Fruit fly (Drosophila melanogaster) whole organism, embryonic: ENCODE results near the gene CG34117.

Source experiments
- Atf-2 ChIP-seq: fragments of 200-800 bp; sonication (Bioruptor generic); optimal IDR thresholded peaks from 2 replicates; lab custom pipeline; 2016; ENCODE audit warnings: missing biosample characterization, missing genetic modification characterization
- CG11085 ChIP-seq: fragments of 200-800 bp; sonication (Bioruptor generic); IDR thresholded peaks from 2 replicates; pipeline ENCODE4 v1.3.6; 2022; ENCODE audit warnings: missing biosample characterization, missing genetic modification characterization
- CG12236 ChIP-seq: fragments of 200-800 bp; sonication (Bioruptor generic); optimal IDR thresholded peaks from 2 replicates; lab custom pipeline; 2016; ENCODE audit warnings: missing biosample characterization, missing genetic modification characterization
- CG14441 ChIP-seq: fragments of 200-800 bp; sonication (Bioruptor generic); IDR thresholded peaks from 2 replicates; pipeline ENCODE4 v1.3.6; 2022; ENCODE audit warnings: missing biosample characterization, missing genetic modification characterization
- CG1529 ChIP-seq: fragments of 200-800 bp; sonication (Bioruptor generic); optimal IDR thresholded peaks from 3 replicates; lab custom pipeline; 2018; ENCODE audit warnings: missing biosample characterization, missing genetic modification characterization
- CG15514 ChIP-seq: fragments of 200-800 bp; sonication (Bioruptor generic); optimal IDR thresholded peaks from 3 replicates; lab custom pipeline; 2017; ENCODE audit warnings: missing biosample characterization, missing genetic modification characterization, mild to moderate bottlenecking, moderate library complexity, missing genetic modification reagents
- CG17385 ChIP-seq: fragments of 200-800 bp; sonication (Bioruptor generic); optimal IDR thresholded peaks from 3 replicates; lab custom pipeline; 2018; ENCODE audit warnings: missing biosample characterization, mild to moderate bottlenecking, missing genetic modification characterization
- CG2199 ChIP-seq: fragments of 200-800 bp; sonication (Bioruptor generic); IDR thresholded peaks from 3 replicates; pipeline ENCODE4 v1.3.6; 2022; ENCODE audit warnings: missing biosample characterization, missing genetic modification characterization
- CG32772 ChIP-seq: fragments of 200-800 bp; sonication (Bioruptor generic); IDR thresholded peaks from 2 replicates; pipeline ENCODE4 v1.3.6; 2022; ENCODE audit warnings: missing biosample characterization, missing genetic modification characterization
- CG33557 ChIP-seq: fragments of 200-800 bp; sonication (Bioruptor generic); optimal IDR thresholded peaks from 2 replicates; lab custom pipeline; 2019; ENCODE audit warnings: missing biosample characterization, mild to moderate bottlenecking, missing genetic modification characterization, moderate library complexity
- CG7372 ChIP-seq: fragments of 200-800 bp; sonication (Bioruptor generic); IDR thresholded peaks from 2 replicates; pipeline ENCODE4 v1.3.6; 2022; ENCODE audit warnings: missing biosample characterization, missing genetic modification characterization
- CG7745 ChIP-seq: fragments of 200-800 bp; sonication (Bioruptor generic); optimal IDR thresholded peaks from 2 replicates; lab custom pipeline; 2018; ENCODE audit warnings: missing biosample characterization, mild to moderate bottlenecking, missing genetic modification characterization, moderate library complexity
- CrebB ChIP-seq: fragments of 200-800 bp; sonication (Bioruptor generic); optimal IDR thresholded peaks from 3 replicates; lab custom pipeline; 2018; ENCODE audit warnings: missing biosample characterization, mild to moderate bottlenecking, missing genetic modification characterization
- Dbx ChIP-seq: fragments of 200-800 bp; sonication (Bioruptor generic); IDR thresholded peaks from 3 replicates; pipeline ENCODE4 v1.3.6; 2022; ENCODE audit warnings: missing biosample characterization, missing genetic modification characterization
- Dll ChIP-seq: fragments of 200-800 bp; sonication (Bioruptor generic); IDR thresholded peaks from 4 replicates; pipeline ENCODE4 v1.3.6; 2022; ENCODE audit warnings: missing biosample characterization, missing genetic modification characterization; ENCODE audit not compliant: partially characterized antibody
- Fer3 ChIP-seq: fragments of 200-800 bp; sonication (Bioruptor generic); optimal IDR thresholded peaks from 2 replicates; lab custom pipeline; 2018; ENCODE audit warnings: missing biosample characterization, mild to moderate bottlenecking, missing genetic modification characterization, moderate library complexity
- GATAe ChIP-seq: fragments of 200-800 bp; sonication (Bioruptor generic); conservative IDR thresholded peaks from 2 replicates; pipeline ENCODE4 v1.3.6; 2022; ENCODE audit warnings: missing biosample characterization, missing genetic modification characterization
- HLH54F ChIP-seq: fragments of 200-800 bp; sonication (Bioruptor generic); optimal IDR thresholded peaks from 3 replicates; lab custom pipeline; 2016; ENCODE audit warnings: missing biosample characterization, missing genetic modification characterization
- Hr78 ChIP-seq, 2 experiments: fragments of 200-800 bp in 1 of 2; fragments of >200 bp in 1 of 2; sonication (Bioruptor generic) in 1 of 2; optimal IDR thresholded peaks; 2 replicates each; lab custom pipeline; 2017 to 2019; ENCODE audit warnings: missing biosample characterization in 2 of 2, missing genetic modification characterization in 2 of 2, mild to moderate bottlenecking in 1 of 2, moderate library complexity in 1 of 2
- Med ChIP-seq: fragments of 200-800 bp; sonication (Bioruptor generic); peaks from one replicate; lab custom pipeline; 2016; ENCODE audit warnings: missing biosample characterization, missing genetic modification characterization, mild to moderate bottlenecking, inconsistent platforms, moderate library complexity
- Nf-YA ChIP-seq: fragments of 200-800 bp; sonication (Bioruptor generic); IDR thresholded peaks from 2 replicates; pipeline ENCODE4 v1.3.6; 2022; ENCODE audit warnings: missing biosample characterization, missing genetic modification characterization
- Rx ChIP-seq: fragments of 200-800 bp; sonication (Bioruptor generic); IDR thresholded peaks from 2 replicates; pipeline ENCODE4 v1.3.6; 2022; ENCODE audit warnings: missing biosample characterization, missing genetic modification characterization
- Trl ChIP-seq, 3 experiments: fragments of >200 bp in 2 of 3; fragments of 200-800 bp in 1 of 3; sonication (Bioruptor generic) in 1 of 3; optimal IDR thresholded peaks; 2 replicates in 1 of 3; 3 replicates in 2 of 3; lab custom pipeline; 2016 to 2017; ENCODE audit warnings: missing biosample characterization in 1 of 3, missing genetic modification characterization in 1 of 3
- cad ChIP-seq: fragments of >200 bp; optimal IDR thresholded peaks from 2 replicates; lab custom pipeline; 2017; ENCODE audit warnings: missing biosample characterization, missing genetic modification characterization
- cato ChIP-seq: fragments of 200-800 bp; sonication (Bioruptor generic); optimal IDR thresholded peaks from 2 replicates; lab custom pipeline; 2016; ENCODE audit warnings: missing biosample characterization, missing genetic modification characterization, borderline replicate concordance
- fd64A ChIP-seq: fragments of 200-800 bp; sonication (Bioruptor generic); optimal IDR thresholded peaks from 3 replicates; lab custom pipeline; 2018; ENCODE audit warnings: missing biosample characterization, mild to moderate bottlenecking, missing genetic modification characterization
- hkb ChIP-seq, 2 experiments: fragments of 200-800 bp in 1 of 2; fragments of >200 bp in 1 of 2; sonication (Bioruptor generic) in 1 of 2; IDR thresholded peaks in 1 of 2; optimal IDR thresholded peaks in 1 of 2; 2 replicates each; pipeline versions ENCODE4 v1.3.6 to Lab custom; 2017 to 2022; ENCODE audit warnings: missing biosample characterization in 1 of 2, missing genetic modification characterization in 1 of 2
- insv ChIP-seq, 2 experiments: fragments of 200-800 bp; sonication (Bioruptor generic); optimal IDR thresholded peaks; 3 replicates each; lab custom pipeline; 2016 to 2018; ENCODE audit warnings: missing biosample characterization in 2 of 2, missing genetic modification characterization in 2 of 2
- inv ChIP-seq: fragments of 200-800 bp; sonication (Bioruptor generic); IDR thresholded peaks from 2 replicates; pipeline ENCODE4 v1.3.6; 2022; ENCODE audit warnings: missing biosample characterization, missing genetic modification characterization; ENCODE audit not compliant: partially characterized antibody
- kay ChIP-seq: fragments of 200-800 bp; sonication (Bioruptor generic); optimal IDR thresholded peaks from 2 replicates; lab custom pipeline; 2016; ENCODE audit warnings: missing biosample characterization, missing genetic modification characterization
- nom ChIP-seq: fragments of 200-800 bp; sonication (Bioruptor generic); optimal IDR thresholded peaks from 2 replicates; lab custom pipeline; 2017; ENCODE audit warnings: missing biosample characterization, missing genetic modification characterization, mild to moderate bottlenecking, moderate library complexity, missing genetic modification reagents
- peb ChIP-seq: fragments of 200-800 bp; sonication (Bioruptor generic); IDR thresholded peaks from 2 replicates; pipeline ENCODE4 v1.3.6; 2022; ENCODE audit warnings: missing biosample characterization, missing genetic modification characterization
- pho ChIP-seq: fragments of 200-800 bp; sonication (Bioruptor generic); optimal IDR thresholded peaks from 2 replicates; lab custom pipeline; 2016; ENCODE audit warnings: missing biosample characterization, missing genetic modification characterization
- phol ChIP-seq: fragments of 200-800 bp; sonication (Bioruptor generic); optimal IDR thresholded peaks from 3 replicates; lab custom pipeline; 2018; ENCODE audit warnings: missing biosample characterization, mild to moderate bottlenecking, missing genetic modification characterization, moderate library complexity
- pzg ChIP-seq: fragments of 200-800 bp; sonication (Bioruptor generic); optimal IDR thresholded peaks from 3 replicates; lab custom pipeline; 2018; ENCODE audit warnings: missing biosample characterization, mild to moderate bottlenecking, missing genetic modification characterization, moderate library complexity
- sens ChIP-seq: fragments of 200-800 bp; sonication (Bioruptor generic); peaks from one replicate; lab custom pipeline; 2016; ENCODE audit warnings: missing biosample characterization, missing genetic modification characterization
- slou ChIP-seq: fragments of 200-800 bp; sonication (Bioruptor generic); optimal IDR thresholded peaks from 3 replicates; lab custom pipeline; 2016; ENCODE audit warnings: missing biosample characterization, missing genetic modification characterization
- sob ChIP-seq: fragments of 200-800 bp; sonication (Bioruptor generic); IDR thresholded peaks from 2 replicates; pipeline ENCODE4 v1.3.6; 2022; ENCODE audit warnings: missing biosample characterization, missing genetic modification characterization
- stc ChIP-seq: fragments of 200-800 bp; sonication (Bioruptor generic); IDR thresholded peaks from 2 replicates; pipeline ENCODE4 v1.3.6; 2022; ENCODE audit warnings: missing biosample characterization, missing genetic modification characterization
- twi ChIP-seq: fragments of 200-800 bp; optimal IDR thresholded peaks from 2 replicates; lab custom pipeline; 2019; ENCODE audit warnings: missing biosample characterization, mild to moderate bottlenecking, missing genetic modification characterization, moderate library complexity

The CG34117 gene

DNA sequence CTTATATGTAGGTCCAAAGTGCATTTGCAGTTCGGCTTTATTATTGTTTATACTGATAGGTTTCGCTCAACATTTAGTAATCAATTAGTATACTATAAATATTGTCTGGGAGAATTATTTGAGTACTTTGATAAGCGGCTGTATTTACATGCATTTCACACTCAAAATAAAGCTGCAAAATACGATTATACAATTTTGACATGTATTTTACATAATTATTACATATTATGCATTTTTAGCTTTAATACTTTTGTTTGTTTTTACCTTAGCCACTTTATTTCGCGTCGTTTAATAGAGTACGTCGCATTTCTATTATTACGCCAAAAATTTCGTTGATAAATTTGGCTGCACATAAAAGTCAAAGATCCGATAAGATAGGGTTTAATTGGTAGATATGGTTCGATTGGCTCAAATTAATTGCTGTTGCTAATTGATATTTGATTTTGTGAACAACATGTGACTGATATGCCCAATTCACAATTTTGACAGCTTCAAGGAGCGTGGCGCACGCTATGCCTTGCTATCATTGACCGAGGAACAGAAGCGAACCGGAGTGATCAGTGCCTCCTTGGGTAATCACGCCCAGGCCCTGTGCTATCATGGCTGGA lies 33.9 kb downstream of the CG34117 start (continued):
- TF ChIP-seq GATAe (GFP tag; lab: Robert Waterston, UW) (no peak), nom (GFP tag; lab: Kevin White, UChicago) (peak; percentile 52)

DNA sequence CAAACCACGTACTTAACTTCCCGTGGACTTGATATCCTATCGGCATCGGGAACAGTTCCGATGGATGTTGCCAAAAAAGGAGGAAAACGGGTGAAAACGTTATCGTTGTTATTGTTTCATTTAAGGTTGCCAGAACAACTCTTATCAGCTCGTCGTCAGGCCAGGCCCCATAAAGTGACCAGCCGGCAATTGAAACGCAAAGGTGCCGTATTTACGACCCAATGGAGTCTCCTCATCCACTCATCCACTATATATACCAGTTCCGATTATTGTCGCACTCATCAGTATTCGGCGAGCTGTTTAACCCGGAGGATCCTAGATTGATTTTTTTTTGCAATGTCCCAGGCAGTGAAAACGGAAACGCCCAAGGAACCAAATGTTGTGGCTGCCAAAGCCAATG lies 34.7 kb downstream of the CG34117 start, which contains the start of gene Srr:
Gene Srr (plus strand): TSS at position 278 of the 400 bp plus-strand sequence.
- TF ChIP-seq kay (no peak), Med (GFP tag; lab: Kevin White, UChicago) (peak; percentile 16), cad (peak; percentile 2), nom (GFP tag; lab: Kevin White, UChicago) (no peak), Dbx (GFP tag; lab: Robert Waterston, UW) (no peak)

DNA sequence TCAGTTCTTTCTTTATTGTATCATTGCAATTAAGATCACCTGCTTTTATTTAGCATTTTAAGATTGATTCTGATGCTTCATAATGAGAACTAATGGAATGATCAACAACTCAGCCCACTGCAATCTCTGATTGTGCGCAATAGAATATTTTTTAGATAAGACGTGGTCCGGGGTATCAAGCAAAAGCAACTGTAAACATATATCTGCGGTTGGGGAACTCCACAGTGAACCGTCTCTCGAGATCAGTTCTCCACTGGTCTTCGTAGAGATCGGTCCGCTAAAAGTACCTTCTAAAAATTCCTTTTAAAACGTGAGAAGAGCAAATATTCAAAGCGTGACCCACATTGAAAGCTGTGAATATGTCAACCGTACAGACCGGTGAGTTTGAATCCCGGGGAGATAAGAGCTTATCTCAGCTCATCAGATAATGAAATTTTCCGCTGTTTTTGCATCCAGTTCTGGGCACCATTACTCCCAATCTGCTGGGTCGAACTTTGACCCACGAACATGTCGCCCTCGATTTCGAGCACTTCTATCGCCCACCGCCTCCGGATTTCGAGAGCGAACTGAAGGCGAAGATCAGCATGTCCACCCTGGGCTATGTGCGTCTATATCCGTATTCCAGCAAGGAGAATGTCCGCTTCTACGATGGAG lies 36.7 kb downstream of the CG34117 start, which contains the start of gene CG18473:
Gene CG18473 (plus strand): TSS at position 240 of the 654 bp plus-strand sequence.
- TF ChIP-seq CG12236 (GFP tag; lab: Kevin White, UChicago) (no peak), CG17385 (GFP tag; lab: Kevin White, UChicago) (no peak), twi (tag; lab: Kevin White, UChicago) (no peak), CrebB (no peak), insv (GFP tag; optimal IDR thresholded peaks at IDR 0.05; lab: Kevin White, UChicago) (no peak), pho (GFP tag; lab: Kevin White, UChicago) (no peak), Fer3 (tag; lab: Kevin White, UChicago) (no peak), Rx (GFP tag; lab: Robert Waterston, UW) (no peak), peb (no peak), sob (GFP tag; lab: Robert Waterston, UW) (peak; percentile 43; the same call in 1 of the 2 replicates), stc (GFP tag; lab: Robert Waterston, UW) (no peak), Hr78 (GFP tag; optimal IDR thresholded peaks at IDR 0.05; lab: Kevin White, UChicago) (peak in 1 of 2 experiments; percentile 58), Med (GFP tag; lab: Kevin White, UChicago) (peak; percentile 10), Atf-2 (GFP tag; lab: Kevin White, UChicago) (no peak), Dll (GFP tag; lab: Robert Waterston, UW) (no peak), CG11085 (GFP tag; lab: Robert Waterston, UW) (no peak), CG33557 (GFP tag; lab: Kevin White, UChicago) (no peak)

DNA sequence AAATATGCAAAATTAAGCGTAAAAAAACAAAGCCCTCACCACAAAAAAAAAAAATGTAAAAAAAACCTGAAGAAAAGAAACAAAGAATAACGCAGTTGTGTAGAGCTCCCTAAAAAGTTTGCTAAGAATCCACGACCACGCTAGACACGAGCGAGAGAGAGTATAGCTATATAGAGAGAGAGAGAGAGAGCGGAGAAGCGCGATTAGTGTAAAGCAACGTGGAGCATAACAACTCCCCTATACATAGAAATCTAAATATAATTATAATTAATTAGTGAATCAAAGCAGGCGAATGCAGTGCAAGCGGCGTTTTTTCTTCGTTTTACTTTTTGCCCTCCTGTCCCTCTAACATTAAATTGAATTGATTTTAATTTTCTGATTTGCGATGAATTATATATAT lies 40.5 kb downstream of the CG34117 start:
- TF ChIP-seq pzg (GFP tag; lab: Kevin White, UChicago) (no peak), CG2199 (GFP tag; lab: Robert Waterston, UW) (peak; percentile 69; the same call in 1 of the 3 replicates), CG7745 (tag; lab: Kevin White, UChicago) (peak; percentile 70), Trl (optimal IDR thresholded peaks at IDR 0.05; lab: Kevin White, UChicago) (peak; percentile 40 to 78), Trl (GFP tag; optimal IDR thresholded peaks at IDR 0.05; lab: Kevin White, UChicago) (no peak)

DNA sequence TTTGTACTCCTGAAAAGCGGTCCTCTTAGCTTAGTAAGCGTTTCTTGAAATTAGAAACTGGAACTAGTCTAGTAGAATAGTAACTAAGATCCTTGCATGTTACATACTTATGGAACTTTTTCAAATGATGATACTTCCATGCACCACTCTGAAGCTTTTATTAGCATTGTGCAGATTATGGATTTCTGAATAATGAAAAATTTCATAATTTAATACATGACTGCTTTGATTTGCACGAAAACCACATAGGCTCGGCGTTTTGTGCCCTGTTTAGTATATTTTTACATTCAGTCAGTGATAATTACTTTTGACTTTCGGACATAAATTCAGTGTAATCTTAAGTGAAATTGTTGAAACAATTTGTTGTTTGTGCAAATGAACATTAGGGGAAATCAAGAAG lies 44.7 kb downstream of the CG34117 start, which contains the start of gene CG43675:
Gene CG43675 (plus strand): TSS at position 301 of the 400 bp plus-strand sequence.
- TF ChIP-seq inv (GFP tag; lab: Robert Waterston, UW): no peak
- TF ChIP-seq sens: peak; percentile 40

- TF ChIP-seq slou (GFP tag; lab: Kevin White, UChicago) (peak; percentile 48), CG32772 (no peak), cato (peak; percentile 75), CG7372 (no peak), phol (peak; percentile 92), hkb (optimal IDR thresholded peaks at IDR 0.05; lab: Kevin White, UChicago) (no peak), hkb (GFP tag; IDR thresholded peaks at IDR 0.05; lab: Robert Waterston, UW) (no peak), Nf-YA (GFP tag; lab: Robert Waterston, UW) (no peak), fd64A (GFP tag; lab: Kevin White, UChicago) (no peak), CG14441 (GFP tag; lab: Robert Waterston, UW) (no peak), CG15514 (GFP tag; lab: Kevin White, UChicago) (peak; percentile 69), CG1529 (GFP tag; lab: Kevin White, UChicago) (peak; percentile 72), HLH54F (peak; percentile 44)
Observed at dm6 chr3R:9353276-9353652, 46.6 kb downstream of the CG34117 start.
